Fruit fly (Drosophila melanogaster) whole organism, embryonic: ENCODE measurements around the gene qm.
A peak's percentile ranks its signal among the peaks of the same experiment; 100 is the strongest.

Experiments
- Adf1 ChIP-seq: fragments of 200-800 bp; sonication (Bioruptor generic); IDR thresholded peaks from 2 replicates; pipeline ENCODE4 v1.3.6; 2022; ENCODE audit warnings: missing biosample characterization, missing genetic modification characterization
- CG10565 ChIP-seq: fragments of 200-800 bp; sonication (Bioruptor generic); optimal IDR thresholded peaks from 3 replicates; lab custom pipeline; 2016; ENCODE audit warnings: missing biosample characterization, mild to moderate bottlenecking, missing genetic modification characterization
- CG1647 ChIP-seq: fragments of 200-800 bp; sonication (Bioruptor generic); optimal IDR thresholded peaks from 3 replicates; lab custom pipeline; 2016; ENCODE audit warnings: missing biosample characterization, missing genetic modification characterization
- CG16779 ChIP-seq: fragments of 200-800 bp; sonication (Bioruptor generic); IDR thresholded peaks from 2 replicates; pipeline ENCODE4 v1.3.6; 2022; ENCODE audit warnings: missing biosample characterization, missing genetic modification characterization
- CG18599 ChIP-seq: fragments of 200-800 bp; sonication (Bioruptor generic); optimal IDR thresholded peaks from 3 replicates; lab custom pipeline; 2017; ENCODE audit warnings: missing biosample characterization, missing genetic modification characterization, mild to moderate bottlenecking, moderate library complexity, missing genetic modification reagents
- CG31441 ChIP-seq: fragments of 200-800 bp; sonication (Bioruptor generic); IDR thresholded peaks from 2 replicates; pipeline ENCODE4 v1.3.6; 2022; ENCODE audit warnings: missing biosample characterization, missing genetic modification characterization
- CG3163 ChIP-seq: fragments of 200-800 bp; sonication (Bioruptor generic); optimal IDR thresholded peaks from 3 replicates; lab custom pipeline; 2016; ENCODE audit warnings: missing biosample characterization, missing genetic modification characterization
- CG4282 ChIP-seq: fragments of 200-800 bp; sonication (Bioruptor generic); optimal IDR thresholded peaks from 2 replicates; lab custom pipeline; 2016; ENCODE audit warnings: missing biosample characterization, missing genetic modification characterization
- CG7987 ChIP-seq: fragments of 200-800 bp; sonication (Bioruptor generic); optimal IDR thresholded peaks from 2 replicates; lab custom pipeline; 2018; ENCODE audit warnings: missing biosample characterization, mild to moderate bottlenecking, missing genetic modification characterization, moderate library complexity
- Chrac-16 ChIP-seq: fragments of 200-800 bp; sonication (Bioruptor generic); optimal IDR thresholded peaks from 3 replicates; lab custom pipeline; 2016; ENCODE audit warnings: missing biosample characterization, missing genetic modification characterization
- Deaf1 ChIP-seq: fragments of 200-800 bp; optimal IDR thresholded peaks from 3 replicates; lab custom pipeline; 2019; ENCODE audit warnings: missing biosample characterization, mild to moderate bottlenecking, missing genetic modification characterization, moderate library complexity
- Ets65A ChIP-seq: fragments of 200-800 bp; sonication (Bioruptor generic); peaks from one replicate; lab custom pipeline; 2016; ENCODE audit warnings: missing biosample characterization, missing genetic modification characterization
- HmgZ ChIP-seq: fragments of 200-800 bp; sonication (Bioruptor generic); optimal IDR thresholded peaks from 2 replicates; lab custom pipeline; 2018; ENCODE audit warnings: missing biosample characterization, mild to moderate bottlenecking, missing genetic modification characterization
- Jarid2 ChIP-seq: fragments of 200-800 bp; sonication (Bioruptor generic); optimal IDR thresholded peaks from 3 replicates; lab custom pipeline; 2017; ENCODE audit warnings: mild to moderate bottlenecking, missing biosample characterization, missing genetic modification reagents, missing genetic modification characterization
- NC2α ChIP-seq: fragments of 200-800 bp; sonication (Bioruptor generic); optimal IDR thresholded peaks from 2 replicates; lab custom pipeline; 2016; ENCODE audit warnings: missing biosample characterization, missing genetic modification characterization
- NK7.1 ChIP-seq: fragments of 200-800 bp; sonication (Bioruptor generic); optimal IDR thresholded peaks from 3 replicates; lab custom pipeline; 2016; ENCODE audit warnings: missing biosample characterization, missing genetic modification characterization
- Rfx ChIP-seq: fragments of 200-800 bp; sonication (Bioruptor generic); IDR thresholded peaks from 2 replicates; pipeline ENCODE4 v1.3.6; 2022; ENCODE audit warnings: missing biosample characterization, missing genetic modification characterization
- Trl ChIP-seq, 3 experiments: fragments of >200 bp in 2 of 3; fragments of 200-800 bp in 1 of 3; sonication (Bioruptor generic) in 1 of 3; optimal IDR thresholded peaks; 2 replicates in 1 of 3; 3 replicates in 2 of 3; lab custom pipeline; 2016 to 2017; ENCODE audit warnings: missing biosample characterization in 1 of 3, missing genetic modification characterization in 1 of 3
- abd-A ChIP-seq: fragments of 200-800 bp; sonication (Bioruptor generic); optimal IDR thresholded peaks from 3 replicates; lab custom pipeline; 2019; ENCODE audit warnings: missing biosample characterization, mild to moderate bottlenecking, missing genetic modification characterization, moderate library complexity
- caup ChIP-seq: fragments of 200-800 bp; sonication (Bioruptor generic); optimal IDR thresholded peaks from 3 replicates; lab custom pipeline; 2017; ENCODE audit warnings: missing biosample characterization, mild to moderate bottlenecking, missing genetic modification characterization, moderate library complexity; ENCODE audit not compliant: severe bottlenecking
- cg ChIP-seq: fragments of 200-800 bp; sonication (Bioruptor generic); optimal IDR thresholded peaks from 3 replicates; lab custom pipeline; 2019; ENCODE audit warnings: missing biosample characterization, mild to moderate bottlenecking, missing genetic modification characterization, moderate library complexity
- cwo ChIP-seq: fragments of 200-800 bp; sonication (Bioruptor generic); optimal IDR thresholded peaks from 3 replicates; lab custom pipeline; 2017; ENCODE audit warnings: missing biosample characterization, missing genetic modification characterization, mild to moderate bottlenecking, moderate library complexity, missing genetic modification reagents
- dysf ChIP-seq: fragments of 200-800 bp; sonication (Bioruptor generic); IDR thresholded peaks from 3 replicates; pipeline ENCODE4 v1.3.6; 2022; ENCODE audit warnings: missing biosample characterization, missing genetic modification characterization
- fd96Cb ChIP-seq: fragments of 200-800 bp; sonication (Bioruptor generic); optimal IDR thresholded peaks from 2 replicates; lab custom pipeline; 2018; ENCODE audit warnings: missing biosample characterization, mild to moderate bottlenecking, missing genetic modification characterization, moderate library complexity
- gcm2 ChIP-seq: fragments of 200-800 bp; sonication (Bioruptor generic); optimal IDR thresholded peaks from 2 replicates; lab custom pipeline; 2016; ENCODE audit warnings: missing biosample characterization, missing genetic modification characterization
- gsb-n ChIP-seq: fragments of 200-800 bp; sonication (Bioruptor generic); optimal IDR thresholded peaks from 3 replicates; lab custom pipeline; 2018; ENCODE audit warnings: missing biosample characterization, mild to moderate bottlenecking, missing genetic modification characterization
- ham ChIP-seq: fragments of 200-800 bp; sonication (Bioruptor generic); IDR thresholded peaks from 2 replicates; pipeline ENCODE4 v1.3.6; 2022; ENCODE audit warnings: missing biosample characterization, missing genetic modification characterization
- jumu ChIP-seq: fragments of 200-800 bp; sonication (Bioruptor generic); optimal IDR thresholded peaks from 3 replicates; lab custom pipeline; 2016; ENCODE audit warnings: missing biosample characterization, missing genetic modification characterization
- otp ChIP-seq: fragments of 200-800 bp; sonication (Bioruptor generic); IDR thresholded peaks from 3 replicates; pipeline ENCODE4, ENCODE4 v1.3.6; 2022; ENCODE audit warnings: missing biosample characterization, missing genetic modification characterization
- run ChIP-seq: fragments of 200-800 bp; sonication (Bioruptor generic); optimal IDR thresholded peaks from 3 replicates; lab custom pipeline; 2018; ENCODE audit warnings: missing biosample characterization, mild to moderate bottlenecking, missing genetic modification characterization
- scrt ChIP-seq: fragments of 200-800 bp; sonication (Bioruptor generic); optimal IDR thresholded peaks from 2 replicates; lab custom pipeline; 2018; ENCODE audit warnings: missing biosample characterization, mild to moderate bottlenecking, missing genetic modification characterization, moderate library complexity
- shn ChIP-seq: fragments of 200-800 bp; sonication (Bioruptor generic); optimal IDR thresholded peaks from 3 replicates; lab custom pipeline; 2016; ENCODE audit warnings: missing biosample characterization, missing genetic modification characterization
- trh ChIP-seq: fragments of 200-800 bp; sonication (Bioruptor generic); optimal IDR thresholded peaks from 2 replicates; lab custom pipeline; 2016; ENCODE audit warnings: missing biosample characterization, missing genetic modification characterization
- ttk ChIP-seq: fragments of 200-800 bp; sonication (Bioruptor generic); IDR thresholded peaks from 2 replicates; pipeline ENCODE4 v2.1.2; 2022; ENCODE audit warnings: missing biosample characterization, missing genetic modification characterization
- twi ChIP-seq: fragments of 200-800 bp; optimal IDR thresholded peaks from 2 replicates; lab custom pipeline; 2019; ENCODE audit warnings: missing biosample characterization, mild to moderate bottlenecking, missing genetic modification characterization, moderate library complexity
- zen2 ChIP-seq: fragments of 200-800 bp; sonication (Bioruptor generic); IDR thresholded peaks from 3 replicates; pipeline ENCODE4 v1.3.6; 2022; ENCODE audit warnings: missing biosample characterization, missing genetic modification characterization; ENCODE audit not compliant: partially characterized antibody
- zfh1 ChIP-seq: fragments of 200-800 bp; sonication (Bioruptor generic); IDR thresholded peaks from 3 replicates; pipeline ENCODE4 v1.3.6; 2022; ENCODE audit warnings: missing biosample characterization, missing genetic modification characterization
- zfh2 ChIP-seq: fragments of 200-800 bp; sonication (Bioruptor generic); optimal IDR thresholded peaks from 2 replicates; lab custom pipeline; 2016; ENCODE audit warnings: missing biosample characterization, missing genetic modification characterization

The qm gene

DNA sequence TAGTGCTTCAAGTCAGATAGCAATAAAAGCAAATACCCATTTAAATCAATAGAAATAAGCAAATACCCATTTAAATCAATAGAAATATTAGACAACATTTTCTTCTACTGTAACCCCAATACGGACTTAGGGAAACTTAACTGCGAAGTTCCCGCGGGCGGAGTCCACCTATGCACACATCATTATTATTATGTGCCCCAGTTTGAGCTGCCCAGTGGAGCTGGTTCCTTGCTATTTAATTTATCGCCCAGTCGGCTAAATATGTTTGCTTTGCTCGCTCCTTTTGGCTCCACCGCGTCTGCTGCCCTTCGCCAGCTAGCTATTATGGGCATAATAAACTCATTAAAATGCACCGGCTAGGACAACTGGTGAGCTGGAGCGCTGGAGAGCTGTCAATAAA lies 47.5 kb upstream of the qm start (continued):
- TF ChIP-seq CG1647 (GFP tag; lab: Kevin White, UChicago) (no peak), trh (GFP tag; lab: Kevin White, UChicago) (no peak), CG4282 (GFP tag; lab: Kevin White, UChicago) (no peak), cwo (GFP tag; lab: Kevin White, UChicago) (no peak), Ets65A (GFP tag; lab: Kevin White, UChicago) (peak; percentile 90), gcm2 (GFP tag; lab: Kevin White, UChicago) (no peak), ttk (GFP tag; lab: Robert Waterston, UW) (no peak), caup (GFP tag; lab: Kevin White, UChicago) (no peak), twi (tag; lab: Kevin White, UChicago) (no peak), CG18599 (GFP tag; lab: Kevin White, UChicago) (peak; percentile 14), zfh1 (GFP tag; lab: Robert Waterston, UW) (no peak), NK7.1 (GFP tag; lab: Kevin White, UChicago) (no peak), shn (no peak), zfh2 (GFP tag; lab: Kevin White, UChicago) (no peak), run (tag; lab: Kevin White, UChicago) (no peak), Chrac-16 (no peak), ham (GFP tag; lab: Robert Waterston, UW) (no peak)

DNA sequence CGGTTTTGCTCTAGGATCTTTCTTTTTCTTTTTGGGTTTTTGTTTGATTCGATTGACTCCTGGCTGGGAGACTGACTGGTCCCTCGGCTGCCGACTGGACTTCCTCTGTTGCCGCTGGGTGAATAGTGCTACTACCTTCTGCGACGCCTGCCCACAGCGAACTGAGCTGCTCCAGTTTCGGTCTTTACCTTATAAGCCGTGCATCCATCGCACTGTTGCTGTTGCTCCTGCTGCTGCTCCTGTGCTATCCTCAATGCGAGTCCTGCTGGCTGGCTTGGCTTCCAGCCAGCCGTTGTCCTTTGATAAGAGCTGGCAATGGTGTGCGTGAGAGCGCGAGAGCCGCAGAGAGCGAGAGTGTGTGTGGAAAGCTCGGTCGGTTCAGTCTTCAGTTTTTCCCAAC lies 35.4 kb upstream of the qm start, which contains the start of gene unc-13-4A:
Gene unc-13-4A (minus strand): TSS at position 143 of the 400 bp plus-strand sequence.
- no peak for TF ChIP-seq CG3163 (GFP tag; lab: Kevin White, UChicago)
- TF ChIP-seq CG7987 = no peak
- TF ChIP-seq CG31441 (GFP tag; lab: Robert Waterston, UW) = no peak
- TF ChIP-seq HmgZ = no peak
- TF ChIP-seq zen2 (GFP tag; lab: Robert Waterston, UW) = 0 out of 3 replicates have a peak, but pooled peaks have one; percentile 6
- TF ChIP-seq Jarid2 (GFP tag; lab: Kevin White, UChicago) = peak; percentile 3
- TF ChIP-seq gsb-n (tag; lab: Kevin White, UChicago) = no peak
- TF ChIP-seq scrt (GFP tag; lab: Kevin White, UChicago) = peak; percentile 71
- no peak for TF ChIP-seq CG10565 (GFP tag; lab: Kevin White, UChicago)
- TF ChIP-seq CG16779 = peak; percentile 53; the same call in 1 of the 2 replicates
- peak; percentile 10 for TF ChIP-seq Deaf1 (tag; lab: Kevin White, UChicago)
- peak; percentile 38 to 58 for TF ChIP-seq Trl (optimal IDR thresholded peaks at IDR 0.05; lab: Kevin White, UChicago)
- TF ChIP-seq Trl (GFP tag; optimal IDR thresholded peaks at IDR 0.05; lab: Kevin White, UChicago) = no peak
- TF ChIP-seq dysf (GFP tag; lab: Robert Waterston, UW) = no peak
- TF ChIP-seq otp = 0 out of 3 replicates have a peak, but pooled peaks have one; percentile 21
- TF ChIP-seq abd-A (tag; lab: Kevin White, UChicago) = peak; percentile 15
- TF ChIP-seq fd96Cb (tag; lab: Kevin White, UChicago) = no peak
- TF ChIP-seq Adf1 = peak; percentile 15; the same call in 1 of the 2 replicates

DNA sequence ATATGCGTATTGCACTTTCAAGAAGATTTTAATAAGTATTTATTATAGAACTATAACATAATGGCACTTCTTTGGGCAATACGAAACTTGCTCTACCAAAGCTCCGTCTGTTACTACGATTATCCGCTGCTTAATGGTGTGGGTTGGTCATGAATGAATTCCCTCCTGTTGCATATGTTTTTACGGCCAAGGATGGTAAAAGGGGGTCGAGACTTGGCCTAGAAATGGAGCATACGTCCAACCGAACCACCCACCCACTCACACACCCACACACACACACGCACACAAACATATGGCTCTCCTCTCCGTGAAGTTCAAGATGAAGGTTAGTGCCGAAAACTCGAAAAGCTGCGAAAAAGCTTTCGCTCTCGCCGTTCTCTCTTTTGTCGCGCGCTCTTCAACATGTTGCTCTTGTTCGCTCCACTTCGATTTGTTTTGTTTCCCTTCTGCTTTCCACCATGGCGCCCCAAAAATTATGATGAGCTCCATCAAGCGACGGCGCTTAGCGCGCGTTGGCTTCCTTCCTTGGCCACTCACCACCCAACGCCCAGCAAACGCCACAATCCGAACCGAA lies 34.5 kb upstream of the qm start:
- TF ChIP-seq CG3163 (GFP tag; lab: Kevin White, UChicago) (peak; percentile 17), Ets65A (GFP tag; lab: Kevin White, UChicago) (peak; percentile 6), Trl (optimal IDR thresholded peaks at IDR 0.05; lab: Kevin White, UChicago) (peak; percentile 41 to 77), Trl (GFP tag; optimal IDR thresholded peaks at IDR 0.05; lab: Kevin White, UChicago) (no peak), scrt (GFP tag; lab: Kevin White, UChicago) (peak; percentile 91), jumu (GFP tag; lab: Kevin White, UChicago) (no peak), Rfx (0 out of 2 replicates have a peak, but pooled peaks have one; percentile 12), NC2α (GFP tag; lab: Kevin White, UChicago) (no peak), cg (peak; percentile 4)
